Fruit fly (Drosophila melanogaster) whole organism, embryonic: ENCODE data around the gene Ppt2.

Experiments
- ATbp ChIP-seq: fragments of 200-800 bp; sonication (Bioruptor generic); optimal IDR thresholded peaks from 2 replicates; lab custom pipeline; 2017; ENCODE audit warnings: missing biosample characterization, mild to moderate bottlenecking, missing genetic modification characterization, missing genetic modification reagents
- Atf6 ChIP-seq: fragments of 200-800 bp; sonication (Bioruptor generic); IDR thresholded peaks from 2 replicates; pipeline ENCODE4 v1.3.6; 2022; ENCODE audit warnings: missing biosample characterization, missing genetic modification characterization
- Bgb ChIP-seq: fragments of 200-800 bp; sonication (Bioruptor generic); IDR thresholded peaks from 2 replicates; pipeline ENCODE4 v1.3.6; 2022; ENCODE audit warnings: missing biosample characterization, missing genetic modification characterization; ENCODE audit not compliant: partially characterized antibody
- BtbVII ChIP-seq: fragments of 200-800 bp; sonication (Bioruptor generic); optimal IDR thresholded peaks from 3 replicates; lab custom pipeline; 2017; ENCODE audit warnings: missing biosample characterization, mild to moderate bottlenecking, missing genetic modification characterization
- CG1024 ChIP-seq: fragments of 200-800 bp; sonication (Bioruptor generic); IDR thresholded peaks from 2 replicates; pipeline ENCODE4 v1.3.6; 2022; ENCODE audit warnings: missing biosample characterization, missing genetic modification characterization
- CG10462 ChIP-seq: fragments of 200-800 bp; sonication (Bioruptor generic); optimal IDR thresholded peaks from 2 replicates; lab custom pipeline; 2016; ENCODE audit warnings: missing biosample characterization, missing genetic modification characterization
- CG10543 ChIP-seq: fragments of 200-800 bp; sonication (Bioruptor generic); optimal IDR thresholded peaks from 3 replicates; lab custom pipeline; 2017; ENCODE audit warnings: missing biosample characterization, mild to moderate bottlenecking, missing genetic modification characterization, moderate library complexity
- CG13287 ChIP-seq: fragments of 200-800 bp; sonication (Bioruptor generic); IDR thresholded peaks from 2 replicates; pipeline ENCODE4 v1.3.6; 2022; ENCODE audit warnings: missing biosample characterization, missing genetic modification characterization; ENCODE audit not compliant: partially characterized antibody
- CG15514 ChIP-seq: fragments of 200-800 bp; sonication (Bioruptor generic); optimal IDR thresholded peaks from 3 replicates; lab custom pipeline; 2017; ENCODE audit warnings: missing biosample characterization, missing genetic modification characterization, mild to moderate bottlenecking, moderate library complexity, missing genetic modification reagents
- CG17385 ChIP-seq: fragments of 200-800 bp; sonication (Bioruptor generic); optimal IDR thresholded peaks from 3 replicates; lab custom pipeline; 2018; ENCODE audit warnings: missing biosample characterization, mild to moderate bottlenecking, missing genetic modification characterization
- CG18011 ChIP-seq: fragments of 200-800 bp; sonication (Bioruptor generic); optimal IDR thresholded peaks from 2 replicates; lab custom pipeline; 2017; ENCODE audit warnings: missing biosample characterization, missing genetic modification characterization, mild to moderate bottlenecking, moderate library complexity, missing genotype
- CG34422 ChIP-seq: fragments of 200-800 bp; sonication (Bioruptor generic); IDR thresholded peaks from 3 replicates; pipeline ENCODE4 v1.3.6; 2022; ENCODE audit warnings: missing biosample characterization, missing genetic modification characterization
- CG3838 ChIP-seq: fragments of 200-800 bp; sonication (Bioruptor generic); optimal IDR thresholded peaks from 3 replicates; lab custom pipeline; 2016; ENCODE audit warnings: missing biosample characterization, missing genetic modification characterization
- CG3847 ChIP-seq: fragments of 200-800 bp; sonication (Bioruptor generic); IDR thresholded peaks from 2 replicates; pipeline ENCODE4 v1.3.6; 2022; ENCODE audit warnings: missing biosample characterization, missing genetic modification characterization
- CG4617 ChIP-seq: fragments of 200-800 bp; sonication (Bioruptor generic); optimal IDR thresholded peaks from 3 replicates; lab custom pipeline; 2016; ENCODE audit warnings: missing biosample characterization, missing genetic modification characterization, borderline replicate concordance
- Camta ChIP-seq: fragments of 200-800 bp; sonication (Bioruptor generic); optimal IDR thresholded peaks from 2 replicates; lab custom pipeline; 2016; ENCODE audit warnings: missing biosample characterization, missing genetic modification characterization
- Doc3 ChIP-seq: fragments of 200-800 bp; sonication (Bioruptor generic); IDR thresholded peaks from 3 replicates; pipeline ENCODE4 v1.3.6; 2022; ENCODE audit warnings: missing biosample characterization, missing genetic modification characterization; ENCODE audit not compliant: partially characterized antibody
- Dp ChIP-seq: fragments of 200-800 bp; sonication (Bioruptor generic); optimal IDR thresholded peaks from 2 replicates; lab custom pipeline; 2018; ENCODE audit warnings: missing biosample characterization, mild to moderate bottlenecking, missing genetic modification characterization, moderate library complexity
- Ets65A ChIP-seq: fragments of 200-800 bp; sonication (Bioruptor generic); peaks from one replicate; lab custom pipeline; 2016; ENCODE audit warnings: missing biosample characterization, missing genetic modification characterization
- MESR4 ChIP-seq: fragments of 200-800 bp; sonication (Bioruptor generic); optimal IDR thresholded peaks from 2 replicates; lab custom pipeline; 2018; ENCODE audit warnings: missing biosample characterization, mild to moderate bottlenecking, missing genetic modification characterization, moderate library complexity
- Meics ChIP-seq: fragments of 200-800 bp; sonication (Bioruptor generic); optimal IDR thresholded peaks from 2 replicates; lab custom pipeline; 2017; ENCODE audit warnings: missing biosample characterization, mild to moderate bottlenecking, missing genetic modification characterization
- Side ChIP-seq: fragments of 200-800 bp; sonication (Bioruptor generic); optimal IDR thresholded peaks from 2 replicates; lab custom pipeline; 2016; ENCODE audit warnings: missing biosample characterization, missing genetic modification characterization
- Sry-δ ChIP-seq: fragments of 200-800 bp; sonication (Bioruptor generic); optimal IDR thresholded peaks from 2 replicates; lab custom pipeline; 2016; ENCODE audit warnings: missing biosample characterization, missing genetic modification characterization
- amos ChIP-seq: fragments of 200-800 bp; sonication (Bioruptor generic); IDR thresholded peaks from 2 replicates; pipeline ENCODE4 v1.3.6; 2022; ENCODE audit warnings: missing biosample characterization, missing genetic modification characterization; ENCODE audit not compliant: partially characterized antibody
- ara ChIP-seq: fragments of 200-800 bp; sonication (Bioruptor generic); IDR thresholded peaks from 2 replicates; pipeline ENCODE4 v1.3.6; 2022; ENCODE audit warnings: missing biosample characterization, missing genetic modification characterization
- ato ChIP-seq: fragments of 200-800 bp; sonication (Bioruptor generic); IDR thresholded peaks from 2 replicates; pipeline ENCODE4 v1.3.6; 2022; ENCODE audit warnings: missing biosample characterization, missing genetic modification characterization; ENCODE audit not compliant: partially characterized antibody
- chinmo ChIP-seq: fragments of 200-800 bp; sonication (Bioruptor generic); IDR thresholded peaks from 4 replicates; pipeline ENCODE4 v1.3.6; 2022; ENCODE audit warnings: missing biosample characterization, missing genetic modification characterization; ENCODE audit not compliant: partially characterized antibody
- ci ChIP-seq: fragments of 200-800 bp; sonication (Bioruptor generic); IDR thresholded peaks from 3 replicates; pipeline ENCODE4 v1.3.6; 2022; ENCODE audit warnings: missing biosample characterization, missing genetic modification characterization
- dmrt11E ChIP-seq: fragments of 200-800 bp; sonication (Bioruptor generic); optimal IDR thresholded peaks from 3 replicates; lab custom pipeline; 2018; ENCODE audit warnings: missing biosample characterization, mild to moderate bottlenecking, missing genetic modification characterization, moderate library complexity
- fd3F ChIP-seq: fragments of 200-800 bp; sonication (Bioruptor generic); optimal IDR thresholded peaks from 2 replicates; lab custom pipeline; 2018; ENCODE audit warnings: missing biosample characterization, mild to moderate bottlenecking, missing genetic modification characterization, moderate library complexity
- gcm2 ChIP-seq: fragments of 200-800 bp; sonication (Bioruptor generic); optimal IDR thresholded peaks from 2 replicates; lab custom pipeline; 2016; ENCODE audit warnings: missing biosample characterization, missing genetic modification characterization
- hbn ChIP-seq: fragments of 200-800 bp; sonication (Bioruptor generic); IDR thresholded peaks from 2 replicates; pipeline ENCODE4 v1.3.6; 2022; ENCODE audit warnings: missing biosample characterization, missing genetic modification characterization; ENCODE audit not compliant: partially characterized antibody
- nerfin-2 ChIP-seq: fragments of 200-800 bp; sonication (Bioruptor generic); IDR thresholded peaks from 2 replicates; pipeline ENCODE4 v1.3.6; 2022; ENCODE audit warnings: missing biosample characterization, missing genetic modification characterization; ENCODE audit not compliant: partially characterized antibody
- odd ChIP-seq: fragments of 200-800 bp; sonication (Bioruptor generic); optimal IDR thresholded peaks from 2 replicates; lab custom pipeline; 2017; ENCODE audit warnings: missing biosample characterization, mild to moderate bottlenecking, missing genetic modification characterization
- phol ChIP-seq: fragments of 200-800 bp; sonication (Bioruptor generic); optimal IDR thresholded peaks from 3 replicates; lab custom pipeline; 2018; ENCODE audit warnings: missing biosample characterization, mild to moderate bottlenecking, missing genetic modification characterization, moderate library complexity
- pzg ChIP-seq: fragments of 200-800 bp; sonication (Bioruptor generic); optimal IDR thresholded peaks from 3 replicates; lab custom pipeline; 2018; ENCODE audit warnings: missing biosample characterization, mild to moderate bottlenecking, missing genetic modification characterization, moderate library complexity
- repo ChIP-seq: fragments of 200-800 bp; sonication (Bioruptor generic); optimal IDR thresholded peaks from 2 replicates; lab custom pipeline; 2016; ENCODE audit warnings: missing biosample characterization, missing genetic modification characterization
- schlank ChIP-seq: fragments of 200-800 bp; sonication (Bioruptor generic); optimal IDR thresholded peaks from 2 replicates; lab custom pipeline; 2018; ENCODE audit warnings: missing biosample characterization, mild to moderate bottlenecking, missing genetic modification characterization
- sens ChIP-seq: fragments of 200-800 bp; sonication (Bioruptor generic); peaks from one replicate; lab custom pipeline; 2016; ENCODE audit warnings: missing biosample characterization, missing genetic modification characterization
- ssp ChIP-seq: fragments of 200-800 bp; sonication (Bioruptor generic); IDR thresholded peaks from 2 replicates; pipeline ENCODE4 v1.3.6; 2022; ENCODE audit warnings: missing biosample characterization, missing genetic modification characterization
- stwl ChIP-seq: fragments of 200-800 bp; sonication (Bioruptor generic); optimal IDR thresholded peaks from 3 replicates; lab custom pipeline; 2018; ENCODE audit warnings: missing biosample characterization, mild to moderate bottlenecking, missing genetic modification characterization, moderate library complexity
- sug ChIP-seq: fragments of 200-800 bp; optimal IDR thresholded peaks from 2 replicates; lab custom pipeline; 2019; ENCODE audit warnings: missing biosample characterization, mild to moderate bottlenecking, missing genetic modification characterization, moderate library complexity
- tna ChIP-seq: fragments of 200-800 bp; sonication (Bioruptor generic); IDR thresholded peaks from 2 replicates; pipeline ENCODE4 v1.3.6; 2022; ENCODE audit warnings: missing biosample characterization, missing genetic modification characterization; ENCODE audit not compliant: partially characterized antibody
- ttk ChIP-seq: fragments of 200-800 bp; sonication (Bioruptor generic); IDR thresholded peaks from 2 replicates; pipeline ENCODE4 v2.1.2; 2022; ENCODE audit warnings: missing biosample characterization, missing genetic modification characterization
- vfl ChIP-seq: fragments of 200-800 bp; sonication (Bioruptor generic); optimal IDR thresholded peaks from 2 replicates; lab custom pipeline; 2016; ENCODE audit warnings: missing biosample characterization, missing genetic modification characterization
- vnd ChIP-seq: fragments of 200-800 bp; sonication (Bioruptor generic); IDR thresholded peaks from 3 replicates; pipeline ENCODE4 v1.3.6; 2022; ENCODE audit warnings: missing biosample characterization, missing genetic modification characterization; ENCODE audit not compliant: partially characterized antibody
- zen2 ChIP-seq: fragments of 200-800 bp; sonication (Bioruptor generic); IDR thresholded peaks from 3 replicates; pipeline ENCODE4 v1.3.6; 2022; ENCODE audit warnings: missing biosample characterization, missing genetic modification characterization; ENCODE audit not compliant: partially characterized antibody
- zfh1 ChIP-seq: fragments of 200-800 bp; sonication (Bioruptor generic); IDR thresholded peaks from 3 replicates; pipeline ENCODE4 v1.3.6; 2022; ENCODE audit warnings: missing biosample characterization, missing genetic modification characterization

Ppt2 gene

DNA sequence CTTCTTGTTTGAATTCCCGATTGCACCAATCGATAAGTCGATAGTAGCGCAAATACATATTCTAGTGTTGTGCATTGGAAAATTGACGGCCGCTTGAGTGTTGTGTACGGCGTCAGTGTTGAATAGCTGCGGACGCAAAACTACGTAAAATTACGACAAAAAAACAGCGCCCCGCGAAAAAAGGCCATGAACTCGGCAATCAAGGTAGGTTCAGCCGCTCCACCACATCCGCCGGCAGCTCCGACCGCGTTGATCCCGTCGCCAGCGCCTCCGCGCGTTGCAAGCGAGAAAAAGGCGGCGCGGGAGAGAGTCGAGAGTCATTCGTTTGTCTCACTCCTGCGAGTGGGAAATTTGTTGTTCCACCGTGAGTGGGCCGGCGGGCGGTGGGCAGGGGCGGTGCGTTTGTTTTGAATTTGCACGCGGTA, 2.2 kb upstream of the Ppt2 start, which contains the start of gene CG33695 (continued):
- TF ChIP-seq schlank (tag; lab: Kevin White, UChicago), result no peak
- peak; percentile 23 for TF ChIP-seq CG10462 (GFP tag; lab: Kevin White, UChicago)
- TF ChIP-seq repo (GFP tag; lab: Kevin White, UChicago), result peak; percentile 70
- peak; percentile 72 for TF ChIP-seq vfl (GFP tag; lab: Kevin White, UChicago)
- TF ChIP-seq ci (GFP tag; lab: Robert Waterston, UW), result peak; percentile 30; the same call in 2 of the 3 replicates
- TF ChIP-seq odd (GFP tag; lab: Kevin White, UChicago), result no peak
- peak; percentile 8 for TF ChIP-seq dmrt11E
- no peak for TF ChIP-seq ATbp (GFP tag; lab: Kevin White, UChicago)
- TF ChIP-seq BtbVII (GFP tag; lab: Kevin White, UChicago), result no peak
- TF ChIP-seq CG17385 (GFP tag; lab: Kevin White, UChicago), result peak; percentile 41
- TF ChIP-seq CG34422, result peak; percentile 43; the same call in 1 of the 3 replicates

DNA sequence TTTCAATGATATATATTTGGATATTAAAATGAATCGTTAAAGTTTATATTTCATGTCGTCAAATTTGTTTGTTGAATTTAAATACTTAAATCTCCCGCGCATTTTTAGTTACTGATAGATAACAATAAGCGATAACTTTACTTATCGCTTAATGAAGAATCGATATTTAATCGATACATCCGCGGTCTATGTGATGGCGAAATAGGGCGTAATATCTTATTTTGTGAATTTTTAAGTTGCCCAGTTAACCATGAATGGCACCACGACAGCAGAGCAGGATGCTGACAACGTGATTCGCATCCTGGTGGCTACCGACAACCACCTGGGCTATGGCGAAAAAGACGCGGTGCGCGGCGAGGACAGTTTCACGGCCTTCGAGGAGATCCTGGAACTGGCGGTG, 1.8 kb downstream of the Ppt2 start, which contains the start of gene mre11:
mre11 (plus strand) TSS at position 161 of the 400 bp plus-strand sequence.
- TF ChIP-seq CG15514 (GFP tag; lab: Kevin White, UChicago) (peak; percentile 15), vnd (peak; percentile 79), Meics (GFP tag; lab: Kevin White, UChicago) (no peak), CG1024 (GFP tag; lab: Robert Waterston, UW) (no peak), CG3847 (no peak), CG4617 (GFP tag; lab: Kevin White, UChicago) (peak; percentile 22), phol (peak; percentile 12), CG3838 (GFP tag; lab: Kevin White, UChicago) (no peak), nerfin-2 (GFP tag; lab: Robert Waterston, UW) (peak; percentile 89), zfh1 (GFP tag; lab: Robert Waterston, UW) (no peak), amos (peak; percentile 80), Atf6 (no peak), Side (GFP tag; lab: Kevin White, UChicago) (no peak), ato (GFP tag; lab: Robert Waterston, UW) (peak; percentile 87), chinmo (peak; percentile 66; the same call in 1 of the 4 replicates), tna (peak; percentile 93), CG10543 (GFP tag; lab: Kevin White, UChicago) (no peak), Doc3 (GFP tag; lab: Robert Waterston, UW) (peak; percentile 87), stwl (peak; percentile 72), pzg (peak; percentile 30), Camta (GFP tag; lab: Kevin White, UChicago) (no peak), Dp (peak; percentile 86), sug (tag; lab: Kevin White, UChicago) (no peak), ssp (GFP tag; lab: Robert Waterston, UW) (no peak), zen2 (GFP tag; lab: Robert Waterston, UW) (peak; percentile 96), Bgb (GFP tag; lab: Robert Waterston, UW) (peak; percentile 84), ara (no peak), fd3F (GFP tag; lab: Kevin White, UChicago) (no peak), gcm2 (GFP tag; lab: Kevin White, UChicago) (no peak), ttk (GFP tag; lab: Robert Waterston, UW) (no peak), hbn (GFP tag; lab: Robert Waterston, UW) (peak; percentile 84), Ets65A (no peak), sens (GFP tag; lab: Kevin White, UChicago) (no peak), CG13287 (GFP tag; lab: Robert Waterston, UW) (peak; percentile 92), MESR4 (peak; percentile 71), CG18011 (GFP tag; lab: Kevin White, UChicago) (no peak), Sry-δ (peak; percentile 43)
